Fruit fly (Drosophila melanogaster) whole organism, embryonic: ENCODE results near the gene PolD3.

Experiments used
- Blimp-1 ChIP-seq: fragments of 200-800 bp; sonication (Bioruptor generic); optimal IDR thresholded peaks from 3 replicates; lab custom pipeline; 2018; ENCODE audit warnings: missing biosample characterization, missing genetic modification characterization, mild to moderate bottlenecking, moderate library complexity, missing genetic modification reagents
- CG10366 ChIP-seq: fragments of 200-800 bp; sonication (Bioruptor generic); IDR thresholded peaks from 2 replicates; pipeline ENCODE4 v1.3.6; 2022; ENCODE audit warnings: missing biosample characterization, missing genetic modification characterization
- CG10654 ChIP-seq: fragments of 200-800 bp; sonication (Bioruptor generic); optimal IDR thresholded peaks from 2 replicates; lab custom pipeline; 2016; ENCODE audit warnings: missing biosample characterization, missing genetic modification characterization
- CG12236 ChIP-seq: fragments of 200-800 bp; sonication (Bioruptor generic); optimal IDR thresholded peaks from 2 replicates; lab custom pipeline; 2016; ENCODE audit warnings: missing biosample characterization, missing genetic modification characterization
- CG1233 ChIP-seq: fragments of 200-800 bp; sonication (Bioruptor generic); optimal IDR thresholded peaks from 4 replicates; lab custom pipeline; 2018; ENCODE audit warnings: missing biosample characterization, mild to moderate bottlenecking, missing genetic modification characterization
- CG1602 ChIP-seq: fragments of 200-800 bp; sonication (Bioruptor generic); optimal IDR thresholded peaks from 3 replicates; lab custom pipeline; 2016; ENCODE audit warnings: missing biosample characterization, missing genetic modification characterization
- CG16815 ChIP-seq: fragments of 200-800 bp; sonication (Bioruptor generic); optimal IDR thresholded peaks from 3 replicates; lab custom pipeline; 2017; ENCODE audit warnings: missing biosample characterization, mild to moderate bottlenecking, missing genetic modification characterization
- CG17186 ChIP-seq: fragments of 200-800 bp; sonication (Bioruptor generic); optimal IDR thresholded peaks from 3 replicates; lab custom pipeline; 2017; ENCODE audit warnings: missing biosample characterization, missing genetic modification reagents, missing genetic modification characterization
- CG17359 ChIP-seq: fragments of 200-800 bp; sonication (Bioruptor generic); optimal IDR thresholded peaks from 3 replicates; lab custom pipeline; 2018; ENCODE audit warnings: missing biosample characterization, mild to moderate bottlenecking, missing genetic modification characterization, moderate library complexity
- CG17568 ChIP-seq: fragments of 200-800 bp; sonication (Bioruptor generic); optimal IDR thresholded peaks from 2 replicates; lab custom pipeline; 2018; ENCODE audit warnings: missing biosample characterization, mild to moderate bottlenecking, missing genetic modification characterization, moderate library complexity
- CG17612 ChIP-seq: fragments of 200-800 bp; sonication (Bioruptor generic); IDR thresholded peaks from 2 replicates; pipeline ENCODE4 v1.3.6; 2022; ENCODE audit warnings: missing biosample characterization, missing genetic modification characterization
- CG1792 ChIP-seq: fragments of 200-800 bp; sonication (Bioruptor generic); optimal IDR thresholded peaks from 2 replicates; lab custom pipeline; 2016; ENCODE audit warnings: missing biosample characterization, missing genetic modification characterization
- CG2678 ChIP-seq: fragments of 200-800 bp; sonication (Bioruptor generic); optimal IDR thresholded peaks from 3 replicates; lab custom pipeline; 2019; ENCODE audit warnings: missing biosample characterization, mild to moderate bottlenecking, missing genetic modification characterization, moderate library complexity
- CG2712 ChIP-seq: fragments of 200-800 bp; optimal IDR thresholded peaks from 3 replicates; lab custom pipeline; 2019; ENCODE audit warnings: missing biosample characterization, mild to moderate bottlenecking, missing genetic modification characterization, moderate library complexity
- CG4854 ChIP-seq: fragments of 200-800 bp; sonication (Bioruptor generic); optimal IDR thresholded peaks from 2 replicates; lab custom pipeline; 2016; ENCODE audit warnings: missing biosample characterization, missing genetic modification characterization, inconsistent platforms
- CG6791 ChIP-seq: fragments of 200-800 bp; sonication (Bioruptor generic); IDR thresholded peaks from 3 replicates; pipeline ENCODE4 v1.3.6; 2022; ENCODE audit warnings: missing biosample characterization, missing genetic modification characterization; ENCODE audit not compliant: partially characterized antibody
- CG7372 ChIP-seq: fragments of 200-800 bp; sonication (Bioruptor generic); IDR thresholded peaks from 2 replicates; pipeline ENCODE4 v1.3.6; 2022; ENCODE audit warnings: missing biosample characterization, missing genetic modification characterization
- CG7963 ChIP-seq: fragments of 200-800 bp; sonication (Bioruptor generic); IDR thresholded peaks from 3 replicates; pipeline ENCODE4 v1.3.6; 2022; ENCODE audit warnings: missing biosample characterization, missing genetic modification characterization; ENCODE audit not compliant: partially characterized antibody
- CG7987 ChIP-seq: fragments of 200-800 bp; sonication (Bioruptor generic); optimal IDR thresholded peaks from 2 replicates; lab custom pipeline; 2018; ENCODE audit warnings: missing biosample characterization, mild to moderate bottlenecking, missing genetic modification characterization, moderate library complexity
- CG9215 ChIP-seq: fragments of 200-800 bp; sonication (Bioruptor generic); IDR thresholded peaks from 2 replicates; pipeline ENCODE4 v1.3.6; 2022; ENCODE audit warnings: missing biosample characterization, missing genetic modification characterization
- Dbx ChIP-seq: fragments of 200-800 bp; sonication (Bioruptor generic); IDR thresholded peaks from 3 replicates; pipeline ENCODE4 v1.3.6; 2022; ENCODE audit warnings: missing biosample characterization, missing genetic modification characterization
- Dek ChIP-seq: fragments of 200-800 bp; sonication (Bioruptor generic); optimal IDR thresholded peaks from 3 replicates; lab custom pipeline; 2019; ENCODE audit warnings: missing biosample characterization, mild to moderate bottlenecking, missing genetic modification characterization, moderate library complexity
- E2f1 ChIP-seq: fragments of 200-800 bp; sonication (Bioruptor generic); IDR thresholded peaks from 2 replicates; pipeline ENCODE4 v1.3.6; 2022; ENCODE audit warnings: missing biosample characterization, missing genetic modification characterization
- Ets97D ChIP-seq: fragments of 200-800 bp; sonication (Bioruptor generic); optimal IDR thresholded peaks from 3 replicates; lab custom pipeline; 2016; ENCODE audit warnings: missing biosample characterization, missing genetic modification characterization
- Hsf ChIP-seq: fragments of 200-800 bp; sonication (Bioruptor generic); optimal IDR thresholded peaks from 3 replicates; lab custom pipeline; 2016; ENCODE audit warnings: missing biosample characterization, missing genetic modification characterization
- Lhr ChIP-seq: fragments of 200-800 bp; sonication (Bioruptor generic); optimal IDR thresholded peaks from 3 replicates; lab custom pipeline; 2017; ENCODE audit warnings: mild to moderate bottlenecking, missing biosample characterization, missing genetic modification reagents, missing genetic modification characterization
- Med ChIP-seq: fragments of 200-800 bp; sonication (Bioruptor generic); peaks from one replicate; lab custom pipeline; 2016; ENCODE audit warnings: missing biosample characterization, missing genetic modification characterization, mild to moderate bottlenecking, inconsistent platforms, moderate library complexity
- PHDP ChIP-seq: fragments of 200-800 bp; sonication (Bioruptor generic); optimal IDR thresholded peaks from 3 replicates; lab custom pipeline; 2018; ENCODE audit warnings: missing biosample characterization, mild to moderate bottlenecking, missing genetic modification characterization, moderate library complexity
- Rfx ChIP-seq: fragments of 200-800 bp; sonication (Bioruptor generic); IDR thresholded peaks from 2 replicates; pipeline ENCODE4 v1.3.6; 2022; ENCODE audit warnings: missing biosample characterization, missing genetic modification characterization
- Rx ChIP-seq: fragments of 200-800 bp; sonication (Bioruptor generic); IDR thresholded peaks from 2 replicates; pipeline ENCODE4 v1.3.6; 2022; ENCODE audit warnings: missing biosample characterization, missing genetic modification characterization
- Side ChIP-seq: fragments of 200-800 bp; sonication (Bioruptor generic); optimal IDR thresholded peaks from 2 replicates; lab custom pipeline; 2016; ENCODE audit warnings: missing biosample characterization, missing genetic modification characterization
- Taf1 ChIP-seq: fragments of 200-800 bp; sonication (Bioruptor generic); IDR thresholded peaks from 2 replicates; pipeline ENCODE4 v1.3.6; 2022; ENCODE audit warnings: missing biosample characterization, missing genetic modification characterization
- ac ChIP-seq: fragments of 200-800 bp; sonication (Bioruptor generic); optimal IDR thresholded peaks from 3 replicates; lab custom pipeline; 2017; ENCODE audit warnings: missing biosample characterization, mild to moderate bottlenecking, missing genetic modification characterization
- bsh ChIP-seq, 2 experiments: fragments of 200-800 bp; sonication (Bioruptor generic); optimal IDR thresholded peaks; 2 replicates each; lab custom pipeline; 2017 to 2018; ENCODE audit warnings: mild to moderate bottlenecking in 2 of 2, missing biosample characterization in 2 of 2, missing genetic modification characterization in 2 of 2, moderate library complexity in 1 of 2
- cwo ChIP-seq: fragments of 200-800 bp; sonication (Bioruptor generic); optimal IDR thresholded peaks from 3 replicates; lab custom pipeline; 2017; ENCODE audit warnings: missing biosample characterization, missing genetic modification characterization, mild to moderate bottlenecking, moderate library complexity, missing genetic modification reagents
- dm ChIP-seq: fragments of 200-800 bp; sonication (Bioruptor generic); optimal IDR thresholded peaks from 3 replicates; lab custom pipeline; 2016; ENCODE audit warnings: missing biosample characterization, missing genetic modification characterization
- dmrt99B ChIP-seq: fragments of 200-800 bp; sonication (Bioruptor generic); optimal IDR thresholded peaks from 2 replicates; lab custom pipeline; 2018; ENCODE audit warnings: missing biosample characterization, mild to moderate bottlenecking, missing genetic modification characterization, moderate library complexity
- dpn ChIP-seq, 2 experiments: fragments of 200-800 bp; sonication (Bioruptor generic); optimal IDR thresholded peaks; 3 replicates each; lab custom pipeline; 2016; ENCODE audit warnings: missing biosample characterization in 2 of 2, missing genetic modification characterization in 2 of 2
- eve ChIP-seq, 2 experiments: fragments of >200 bp; optimal IDR thresholded peaks; 2 replicates each; lab custom pipeline; 2017; ENCODE audit warnings: missing biosample characterization in 2 of 2, missing genetic modification characterization in 2 of 2
- fu2 ChIP-seq: fragments of 200-800 bp; sonication (Bioruptor generic); optimal IDR thresholded peaks from 2 replicates; lab custom pipeline; 2016; ENCODE audit warnings: missing biosample characterization, missing genetic modification characterization
- insv ChIP-seq, 2 experiments: fragments of 200-800 bp; sonication (Bioruptor generic); optimal IDR thresholded peaks; 3 replicates each; lab custom pipeline; 2016 to 2018; ENCODE audit warnings: missing biosample characterization in 2 of 2, missing genetic modification characterization in 2 of 2
- p53 ChIP-seq: fragments of 200-800 bp; sonication (Bioruptor generic); optimal IDR thresholded peaks from 2 replicates; lab custom pipeline; 2016; ENCODE audit warnings: missing biosample characterization, missing genetic modification characterization
- pnt ChIP-seq: fragments of 200-800 bp; sonication (Bioruptor generic); optimal IDR thresholded peaks from 3 replicates; lab custom pipeline; 2016; ENCODE audit warnings: missing biosample characterization, missing genetic modification characterization
- pzg ChIP-seq: fragments of 200-800 bp; sonication (Bioruptor generic); optimal IDR thresholded peaks from 3 replicates; lab custom pipeline; 2018; ENCODE audit warnings: missing biosample characterization, mild to moderate bottlenecking, missing genetic modification characterization, moderate library complexity
- so ChIP-seq: fragments of 200-800 bp; sonication (Bioruptor generic); IDR thresholded peaks from 3 replicates; pipeline ENCODE4 v1.3.6; 2022; ENCODE audit warnings: missing biosample characterization, missing genetic modification characterization
- tin ChIP-seq: fragments of 200-800 bp; sonication (Bioruptor generic); optimal IDR thresholded peaks from 3 replicates; lab custom pipeline; 2016; ENCODE audit warnings: missing biosample characterization, missing genetic modification characterization
- twi ChIP-seq: fragments of 200-800 bp; optimal IDR thresholded peaks from 2 replicates; lab custom pipeline; 2019; ENCODE audit warnings: missing biosample characterization, mild to moderate bottlenecking, missing genetic modification characterization, moderate library complexity
- vvl ChIP-seq: fragments of 200-800 bp; sonication (Bioruptor generic); IDR thresholded peaks from 2 replicates; pipeline ENCODE4 v1.3.6; 2022; ENCODE audit warnings: missing biosample characterization, missing genetic modification characterization
- z ChIP-seq: fragments of 200-800 bp; sonication (Bioruptor generic); IDR thresholded peaks from 3 replicates; pipeline ENCODE4 v1.3.6; 2022; ENCODE audit warnings: missing biosample characterization, missing genetic modification characterization

Gene PolD3

DNA sequence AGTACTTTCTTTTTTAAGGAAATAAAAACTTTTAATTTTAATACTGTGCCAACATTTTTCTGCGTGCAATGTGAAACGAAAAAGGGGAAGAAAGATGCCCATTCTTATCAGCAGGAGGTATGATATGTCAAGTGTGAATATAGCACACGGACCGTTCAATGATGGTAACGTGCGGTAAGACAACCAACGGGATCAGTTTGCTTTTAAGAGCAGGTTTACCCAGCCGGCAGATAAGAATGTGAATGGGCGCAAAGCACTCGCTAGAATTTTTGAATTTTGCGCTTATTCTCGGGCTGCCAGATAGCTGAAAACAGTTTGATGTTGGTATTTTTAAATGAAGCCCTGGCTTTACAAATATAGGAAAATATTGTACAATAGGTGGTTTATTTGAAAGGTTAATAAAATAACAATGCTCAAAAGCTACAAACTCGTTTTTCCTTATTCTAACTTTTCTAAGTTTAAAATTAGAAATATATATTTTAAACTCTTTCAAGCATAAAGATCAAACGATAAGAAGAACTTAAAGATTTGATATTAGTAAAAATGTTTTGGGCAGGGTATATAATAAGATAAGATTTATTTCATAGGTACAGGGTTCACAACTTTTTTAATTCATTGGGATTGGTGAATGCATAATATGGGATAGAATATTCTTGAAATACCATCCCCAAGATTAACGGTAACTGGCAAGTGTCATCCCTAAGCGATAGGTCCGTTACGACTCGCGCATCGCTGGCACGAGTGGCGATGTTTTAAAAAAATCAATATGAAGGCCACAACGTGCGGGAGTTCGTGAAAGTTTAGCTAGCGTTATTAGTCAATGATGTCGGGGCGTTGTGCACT, 7.7 kb downstream of the PolD3 start, which contains the start of gene dao (continued):
- TF ChIP-seq cwo, result no peak
- TF ChIP-seq Side (GFP tag; lab: Kevin White, UChicago), result no peak
- peak; percentile 68 for TF ChIP-seq CG1602 (GFP tag; lab: Kevin White, UChicago)
- no peak for TF ChIP-seq p53 (GFP tag; lab: Kevin White, UChicago)
- TF ChIP-seq CG12236, result no peak
- TF ChIP-seq CG10366 (GFP tag; lab: Robert Waterston, UW), result peak; percentile 50; the same call in 1 of the 2 replicates
- no peak for TF ChIP-seq CG17186 (GFP tag; lab: Kevin White, UChicago)
- 0 out of 2 replicates have a peak, but pooled peaks have one; percentile 29 for TF ChIP-seq Rx
- TF ChIP-seq Dek (tag; lab: Kevin White, UChicago), result peak; percentile 28
- no peak for TF ChIP-seq CG17359 (tag; lab: Kevin White, UChicago)
- TF ChIP-seq pzg, result peak; percentile 31
- TF ChIP-seq dpn (GFP tag; optimal IDR thresholded peaks at IDR 0.05; lab: Kevin White, UChicago), result peak; percentile 27 to 61
- TF ChIP-seq CG7987 (GFP tag; lab: Kevin White, UChicago), result no peak
- TF ChIP-seq E2f1 (GFP tag; lab: Robert Waterston, UW), result peak; percentile 30; the same call in 1 of the 2 replicates
- TF ChIP-seq insv (GFP tag; optimal IDR thresholded peaks at IDR 0.05; lab: Kevin White, UChicago), result no peak
- peak; percentile 54 for TF ChIP-seq CG2712
- peak; percentile 25; the same call in 1 of the 2 replicates for TF ChIP-seq vvl (GFP tag; lab: Robert Waterston, UW)
- TF ChIP-seq CG1792 (GFP tag; lab: Kevin White, UChicago), result no peak
- TF ChIP-seq z, result no peak
- TF ChIP-seq ac (GFP tag; lab: Kevin White, UChicago), result no peak
- peak; percentile 33 for TF ChIP-seq dmrt99B (tag; lab: Kevin White, UChicago)
- TF ChIP-seq CG6791, result peak; percentile 77
- peak; percentile 11 for TF ChIP-seq dm (GFP tag; lab: Kevin White, UChicago)
- no peak for TF ChIP-seq Med (GFP tag; lab: Kevin White, UChicago)
- peak; percentile 59 for TF ChIP-seq CG2678 (tag; lab: Kevin White, UChicago)
- no peak for TF ChIP-seq CG4854 (GFP tag; lab: Kevin White, UChicago)
- no peak for TF ChIP-seq CG16815 (GFP tag; lab: Kevin White, UChicago)
- TF ChIP-seq CG7963, result peak; percentile 6; the same call in 1 of the 3 replicates
- no peak for TF ChIP-seq twi (tag; lab: Kevin White, UChicago)
- TF ChIP-seq PHDP, result peak; percentile 36
- no peak for TF ChIP-seq Taf1
- peak; percentile 49 for TF ChIP-seq Hsf (GFP tag; lab: Kevin White, UChicago)
- TF ChIP-seq Ets97D (GFP tag; lab: Kevin White, UChicago), result peak; percentile 59
- peak; percentile 70; the same call in 1 of the 3 replicates for TF ChIP-seq Dbx (GFP tag; lab: Robert Waterston, UW)
- no peak for TF ChIP-seq so
- TF ChIP-seq bsh (GFP tag; optimal IDR thresholded peaks at IDR 0.05; lab: Kevin White, UChicago), result peak in 1 of 2 experiments; percentile 43
- TF ChIP-seq tin, result peak; percentile 68
- TF ChIP-seq CG7372 (GFP tag; lab: Robert Waterston, UW), result no peak
- TF ChIP-seq Blimp-1 (GFP tag; lab: Kevin White, UChicago), result peak; percentile 35
- peak; percentile 38 for TF ChIP-seq CG9215 (GFP tag; lab: Robert Waterston, UW)
- no peak for TF ChIP-seq CG1233 (GFP tag; lab: Kevin White, UChicago)
- peak; percentile 58 for TF ChIP-seq Lhr (GFP tag; lab: Kevin White, UChicago)
- no peak for TF ChIP-seq pnt (GFP tag; lab: Kevin White, UChicago)
- peak; percentile 78 for TF ChIP-seq Rfx (GFP tag; lab: Robert Waterston, UW)
- peak; percentile 17 for TF ChIP-seq CG10654 (GFP tag; lab: Kevin White, UChicago)
- no peak for TF ChIP-seq CG17612 (GFP tag; lab: Robert Waterston, UW)
- peak; percentile 18 for TF ChIP-seq fu2 (GFP tag; lab: Kevin White, UChicago)
- TF ChIP-seq CG17568 (GFP tag; lab: Kevin White, UChicago), result no peak
- no peak for TF ChIP-seq eve (GFP tag; optimal IDR thresholded peaks at IDR 0.05; lab: Kevin White, UChicago)
